Worm (Caenorhabditis elegans) whole organism, L4 larva: Measurements from ENCODE around the gene C16B8.4.

Source experiments
- D1046.2 ChIP-seq: fragments of 200-800 bp; sonication (Bioruptor generic); IDR thresholded peaks from 2 replicates; pipeline ENCODE4 v1.3.6; 2022; ENCODE audit warnings: missing genetic modification characterization, missing compliant biosample characterization
- ZK546.5 ChIP-seq, 2 experiments: sonication (generic microtip); optimal IDR thresholded peaks; 2 replicates each; lab custom pipeline; 2017; ENCODE audit warnings: missing biosample characterization in 2 of 2, missing genetic modification characterization in 2 of 2
- ama-1 ChIP-seq: fragments of 150-350 bp; optimal IDR thresholded peaks from 2 replicates; lab custom pipeline; 2014; ENCODE audit warnings: inconsistent platforms, mixed read lengths
- ceh-82 ChIP-seq: sonication (generic microtip); optimal IDR thresholded peaks from 2 replicates; lab custom pipeline; 2017; ENCODE audit warnings: missing biosample characterization, missing genetic modification characterization
- daf-16 ChIP-seq, 3 experiments: sonication (generic microtip); optimal IDR thresholded peaks; 2 replicates each; lab custom pipeline; 2016 to 2017; ENCODE audit warnings: missing genetic modification characterization in 3 of 3, missing genetic modification reagents in 3 of 3, mild to moderate bottlenecking in 2 of 3, missing compliant biosample characterization in 2 of 3, missing biosample characterization in 1 of 3, moderate library complexity in 1 of 3
- dmd-6 ChIP-seq: fragments of 200-800 bp; sonication (Bioruptor generic); IDR thresholded peaks from 2 replicates; pipeline ENCODE4 v1.3.6; 2022; ENCODE audit warnings: missing genetic modification reagents, missing genetic modification characterization, missing compliant biosample characterization
- fkh-10 ChIP-seq: fragments of 150-350 bp; optimal IDR thresholded peaks from 2 replicates; lab custom pipeline; 2014; ENCODE audit warnings: missing biosample characterization, missing genetic modification reagents, missing genetic modification characterization
- jun-1 ChIP-seq: fragments of 150-350 bp; optimal IDR thresholded peaks from 2 replicates; lab custom pipeline; 2014; ENCODE audit warnings: missing biosample characterization, missing genetic modification reagents, missing genetic modification characterization
- lin-13 ChIP-seq: fragments of 150-350 bp; optimal IDR thresholded peaks from 2 replicates; lab custom pipeline; 2014; ENCODE audit warnings: missing biosample characterization, missing genetic modification reagents, missing genetic modification characterization
- mes-2 ChIP-seq: sonication (generic microtip); optimal IDR thresholded peaks from 2 replicates; lab custom pipeline; 2016; ENCODE audit warnings: missing genotype, mild to moderate bottlenecking, missing genetic modification characterization, missing compliant biosample characterization; ENCODE audit not compliant: poor library complexity, severe bottlenecking
- php-3 ChIP-seq: fragments of 200-800 bp; sonication (Bioruptor generic); IDR thresholded peaks from 2 replicates; pipeline ENCODE4 v1.3.6; 2022; ENCODE audit warnings: missing genetic modification reagents, missing genetic modification characterization, missing compliant biosample characterization
- pqm-1 ChIP-seq: sonication (generic microtip); optimal IDR thresholded peaks from 2 replicates; lab custom pipeline; 2017; ENCODE audit warnings: missing biosample characterization, missing genetic modification characterization
- set-16 ChIP-seq: fragments of 200-800 bp; sonication (Bioruptor generic); IDR thresholded peaks from 2 replicates; pipeline ENCODE4 v1.3.6; 2022; ENCODE audit warnings: missing genetic modification reagents, missing genetic modification characterization, missing compliant biosample characterization

DNA sequence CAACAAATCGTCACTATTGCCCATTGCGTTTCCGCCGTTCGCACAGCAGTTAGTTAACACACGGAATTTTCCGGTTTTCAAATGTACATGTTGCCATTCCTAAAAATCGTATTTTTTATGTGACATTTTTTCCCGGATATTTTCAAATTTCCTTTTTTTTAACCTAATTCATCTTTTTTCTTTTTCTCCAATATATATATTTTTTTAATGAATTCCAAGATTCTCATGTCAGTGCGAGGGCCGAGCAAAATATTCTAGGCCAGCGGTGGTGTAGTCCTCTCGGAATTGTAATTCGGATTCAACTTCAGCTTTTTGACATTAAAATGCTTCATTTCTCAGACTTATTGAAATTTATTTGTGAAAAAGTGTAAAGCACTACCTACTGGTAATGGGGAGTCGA is 31.6 kb upstream of the C16B8.4 start, which contains the start of gene R02E12.4:
- TF ChIP-seq D1046.2 (GFP tag; lab: Robert Waterston, UW) (no peak), ZK546.5 (tag; optimal IDR thresholded peaks at IDR 0.05; lab: Kevin White, UChicago) (no peak), lin-13 (no peak), fkh-10 (GFP tag; lab: Kevin White, UChicago) (no peak), dmd-6 (GFP tag; lab: Robert Waterston, UW) (no peak), set-16 (GFP tag; lab: Robert Waterston, UW) (no peak), ama-1 (no peak), php-3 (GFP tag; lab: Robert Waterston, UW) (no peak), mes-2 (tag; lab: Kevin White, UChicago) (no peak), jun-1 (tag; lab: Kevin White, UChicago) (no peak), ceh-82 (tag; lab: Kevin White, UChicago) (no peak), daf-16 (GFP tag; optimal IDR thresholded peaks at IDR 0.05; lab: Kevin White, UChicago) (no peak), daf-16 (tag; optimal IDR thresholded peaks at IDR 0.05; lab: Kevin White, UChicago) (no peak), pqm-1 (tag; lab: Kevin White, UChicago) (no peak)
